Fruit fly (Drosophila melanogaster) whole organism, adult: ENCODE measurements around the gene CG15506.

Experiments used
- CG12768 ChIP-seq: fragments of 200-800 bp; sonication (Bioruptor generic); optimal IDR thresholded peaks from 2 replicates; lab custom pipeline; 2017; ENCODE audit warnings: missing biosample characterization, missing genetic modification characterization, mild to moderate bottlenecking, moderate library complexity, missing genetic modification reagents
- CG14711 ChIP-seq: fragments of 200-800 bp; sonication (Bioruptor generic); optimal IDR thresholded peaks from 2 replicates; lab custom pipeline; 2018; ENCODE audit warnings: missing biosample characterization, mild to moderate bottlenecking, missing genetic modification characterization, moderate library complexity
- CG1620 ChIP-seq: fragments of 200-800 bp; sonication (Bioruptor generic); optimal IDR thresholded peaks from 2 replicates; lab custom pipeline; 2016; ENCODE audit warnings: missing biosample characterization, missing genetic modification characterization
- CG7045 ChIP-seq: fragments of 200-800 bp; sonication (Bioruptor generic); optimal IDR thresholded peaks from 2 replicates; lab custom pipeline; 2017; ENCODE audit warnings: missing biosample characterization, mild to moderate bottlenecking, missing genetic modification characterization
- Clk ChIP-seq: fragments of 200-800 bp; sonication (Bioruptor generic); optimal IDR thresholded peaks from 2 replicates; lab custom pipeline; 2017; ENCODE audit warnings: missing biosample characterization, missing genetic modification characterization
- Crg-1 ChIP-seq: fragments of 200-800 bp; sonication (Bioruptor generic); optimal IDR thresholded peaks from 2 replicates; lab custom pipeline; 2016; ENCODE audit warnings: missing biosample characterization, missing genetic modification characterization
- Mnt ChIP-seq: fragments of 200-800 bp; sonication (Bioruptor generic); optimal IDR thresholded peaks from 2 replicates; lab custom pipeline; 2016; ENCODE audit warnings: missing biosample characterization, mild to moderate bottlenecking, missing genetic modification characterization
- bab1 ChIP-seq: fragments of 200-800 bp; sonication (Bioruptor generic); optimal IDR thresholded peaks from 3 replicates; lab custom pipeline; 2019; ENCODE audit warnings: missing biosample characterization, mild to moderate bottlenecking, missing genetic modification characterization, moderate library complexity
- cnc ChIP-seq, 2 experiments: fragments of >200 bp; optimal IDR thresholded peaks; 2 replicates each; lab custom pipeline; 2017
- kay ChIP-seq: fragments of 200-800 bp; sonication (Bioruptor generic); peaks from one replicate; lab custom pipeline; 2016; ENCODE audit warnings: missing biosample characterization, missing genetic modification characterization, borderline replicate concordance
- pad ChIP-seq: fragments of 200-800 bp; sonication (Bioruptor generic); optimal IDR thresholded peaks from 3 replicates; lab custom pipeline; 2017; ENCODE audit warnings: missing biosample characterization, missing genetic modification characterization, mild to moderate bottlenecking, moderate library complexity, missing genetic modification reagents
- tj ChIP-seq: fragments of 200-800 bp; sonication (Bioruptor generic); optimal IDR thresholded peaks from 3 replicates; lab custom pipeline; 2017; ENCODE audit warnings: missing biosample characterization, mild to moderate bottlenecking, missing genetic modification characterization, moderate library complexity
- toe ChIP-seq: fragments of 200-800 bp; sonication (Bioruptor generic); optimal IDR thresholded peaks from 2 replicates; lab custom pipeline; 2016; ENCODE audit warnings: missing biosample characterization, missing genetic modification characterization

dm6 chr3R:29704557-29704956 is 13.9 kb upstream of the CG15506 start:
- no peak for TF ChIP-seq cnc (optimal IDR thresholded peaks at IDR 0.05; lab: Kevin White, UChicago)
- TF ChIP-seq Clk (GFP tag; lab: Kevin White, UChicago), result no peak
- TF ChIP-seq tj, result no peak
- TF ChIP-seq CG12768 (GFP tag; lab: Kevin White, UChicago), result no peak
- TF ChIP-seq toe (GFP tag; lab: Kevin White, UChicago), result no peak
- TF ChIP-seq CG14711 (tag; lab: Kevin White, UChicago), result no peak
- TF ChIP-seq CG7045 (GFP tag; lab: Kevin White, UChicago), result no peak
- TF ChIP-seq Mnt (GFP tag; lab: Kevin White, UChicago), result no peak
- no peak for TF ChIP-seq CG1620 (GFP tag; lab: Kevin White, UChicago)
- no peak for TF ChIP-seq pad (GFP tag; lab: Kevin White, UChicago)
- no peak for TF ChIP-seq Crg-1 (GFP tag; lab: Kevin White, UChicago)
- TF ChIP-seq kay (GFP tag; lab: Kevin White, UChicago), result no peak
- TF ChIP-seq bab1 (GFP tag; lab: Kevin White, UChicago), result no peak
